Fruit fly (Drosophila melanogaster): ENCODE measurements around the gene alpha-Man-Ib.

The alpha-Man-Ib gene

DNA sequence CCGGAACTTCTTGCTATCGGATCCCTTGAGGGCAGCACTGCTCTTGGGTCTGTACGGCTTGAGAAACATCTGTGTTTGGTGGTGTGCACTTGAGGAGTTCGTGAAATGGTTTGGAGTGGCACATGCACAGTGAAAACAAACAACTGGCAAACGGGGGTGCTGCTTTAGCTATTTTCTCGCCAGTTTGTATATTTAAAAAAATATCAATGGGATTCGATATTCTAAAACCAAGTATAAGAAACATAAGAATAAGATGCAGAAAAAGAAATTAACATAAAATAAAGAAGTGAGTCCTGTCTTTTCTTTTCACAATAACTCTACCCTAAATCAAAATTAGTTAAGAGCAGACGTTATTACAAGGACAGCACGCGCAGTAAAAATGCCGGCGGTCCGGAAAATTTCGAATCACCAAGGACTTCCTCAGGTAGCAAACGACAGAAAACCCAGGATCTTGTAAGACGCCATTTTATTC, 39.0 kb upstream of the alpha-Man-Ib start, which contains the start of gene eIF2D (continued):
- TF ChIP-seq HmgZ (tag; optimal IDR thresholded peaks at IDR 0.05), result peak; percentile 43
- TF ChIP-seq fd102C (GFP tag; optimal IDR thresholded peaks at IDR 0.05), result no peak
- TF ChIP-seq Xbp1 (GFP tag; optimal IDR thresholded peaks at IDR 0.05), result peak; percentile 46
- peak; percentile 62 for TF ChIP-seq CG13296 (GFP tag; optimal IDR thresholded peaks at IDR 0.05)
- peak; percentile 10; the same call in 1 of the 2 replicates for TF ChIP-seq esg (GFP tag; conservative IDR thresholded peaks at IDR 0.05)
- TF ChIP-seq CG8359 (GFP tag; optimal IDR thresholded peaks at IDR 0.05; ENCODE audit: borderline replicate concordance), result no peak
- TF ChIP-seq CG31365 (tag; optimal IDR thresholded peaks at IDR 0.05), result no peak
- TF ChIP-seq eyg (GFP tag; optimal IDR thresholded peaks at IDR 0.05), result no peak
- TF ChIP-seq Abd-B (GFP tag; optimal IDR thresholded peaks at IDR 0.05), result no peak
- no peak for TF ChIP-seq corto (GFP tag; optimal IDR thresholded peaks at IDR 0.05)
- peak; percentile 50 for TF ChIP-seq Nf-YC (tag; optimal IDR thresholded peaks at IDR 0.05)
- TF ChIP-seq aop (GFP tag; IDR thresholded peaks at IDR 0.05), result no peak
- TF ChIP-seq bigmax (GFP tag; optimal IDR thresholded peaks at IDR 0.05), result no peak
- no peak for TF ChIP-seq CG12942 (GFP tag; optimal IDR thresholded peaks at IDR 0.05)
- no peak for TF ChIP-seq CG3163 (GFP tag; optimal IDR thresholded peaks at IDR 0.05)
- TF ChIP-seq Kr (GFP tag; optimal IDR thresholded peaks at IDR 0.05), result no peak
- TF ChIP-seq CG5180 (GFP tag; optimal IDR thresholded peaks at IDR 0.05), result no peak
- no peak for TF ChIP-seq CG42726 (GFP tag; IDR thresholded peaks at IDR 0.05; ENCODE audit: partially characterized antibody)
- TF ChIP-seq CG6175 (GFP tag; IDR thresholded peaks at IDR 0.05), result no peak
- peak; percentile 17 for TF ChIP-seq Sin3A (optimal IDR thresholded peaks at IDR 0.05)
- TF ChIP-seq CG32532 (GFP tag; IDR thresholded peaks at IDR 0.05), result peak; percentile 68
- peak; percentile 27 for TF ChIP-seq CG4328 (GFP tag; optimal IDR thresholded peaks at IDR 0.05)
- TF ChIP-seq lmd (GFP tag; IDR thresholded peaks at IDR 0.05), result peak; percentile 40; the same call in 1 of the 2 replicates
- no peak for TF ChIP-seq CG8944 (GFP tag; optimal IDR thresholded peaks at IDR 0.05)
- TF ChIP-seq CoRest (tag; optimal IDR thresholded peaks at IDR 0.05), result peak; percentile 67
- TF ChIP-seq tx (GFP tag; optimal IDR thresholded peaks at IDR 0.05), result no peak
- TF ChIP-seq CG16863 (GFP tag; optimal IDR thresholded peaks at IDR 0.05), result peak; percentile 50
- TF ChIP-seq az2 (GFP tag; optimal IDR thresholded peaks at IDR 0.05), result peak; percentile 47
- peak; percentile 30 for TF ChIP-seq pzg (GFP tag; optimal IDR thresholded peaks at IDR 0.05)
- TF ChIP-seq CG3065 (GFP tag; optimal IDR thresholded peaks at IDR 0.05), result no peak
- no peak for TF ChIP-seq ab (GFP tag; optimal IDR thresholded peaks at IDR 0.05)
- peak; percentile 66 for TF ChIP-seq CG10979 (tag; optimal IDR thresholded peaks at IDR 0.05)
- peak; percentile 58 for TF ChIP-seq Max (GFP tag; optimal IDR thresholded peaks at IDR 0.05)
- peak; percentile 63 for TF ChIP-seq slbo (GFP tag; IDR thresholded peaks at IDR 0.05)
- no peak for TF ChIP-seq trh (GFP tag; optimal IDR thresholded peaks at IDR 0.05)
- peak; percentile 51 for TF ChIP-seq Six4 (GFP tag; optimal IDR thresholded peaks at IDR 0.05)
- no peak for TF ChIP-seq Adf1 (GFP tag; IDR thresholded peaks at IDR 0.05)
- peak; percentile 47 for TF ChIP-seq CG1603 (tag; optimal IDR thresholded peaks at IDR 0.05)
- TF ChIP-seq gsb (GFP tag; IDR thresholded peaks at IDR 0.05), result no peak
- TF ChIP-seq CG11504 (tag; optimal IDR thresholded peaks at IDR 0.05), result no peak
- no peak for TF ChIP-seq sr (GFP tag; IDR thresholded peaks at IDR 0.05)
- TF ChIP-seq Antp (GFP tag; optimal IDR thresholded peaks at IDR 0.05), result peak; percentile 17
- no peak for TF ChIP-seq ato (GFP tag; IDR thresholded peaks at IDR 0.05; ENCODE audit: partially characterized antibody)
- peak; percentile 60 for TF ChIP-seq Fer3 (tag; optimal IDR thresholded peaks at IDR 0.05)
- TF ChIP-seq Lpt (GFP tag; optimal IDR thresholded peaks at IDR 0.05), result no peak
- peak; percentile 96 for TF ChIP-seq sens (GFP tag)
- TF ChIP-seq sna (GFP tag; IDR thresholded peaks at IDR 0.05; ENCODE audit: partially characterized antibody), result no peak; the same call in 1 of the 2 replicates
- TF ChIP-seq CG17385 (GFP tag; optimal IDR thresholded peaks at IDR 0.05), result peak; percentile 66
- no peak for TF ChIP-seq btn (GFP tag; optimal IDR thresholded peaks at IDR 0.05)
- TF ChIP-seq PHDP (tag; optimal IDR thresholded peaks at IDR 0.05), result peak; percentile 63
- TF ChIP-seq H2.0 (GFP tag; IDR thresholded peaks at IDR 0.05), result peak; percentile 44; the same call in 1 of the 2 replicates
